Fruit fly (Drosophila melanogaster): ENCODE data around the gene Rm62.

DNA sequence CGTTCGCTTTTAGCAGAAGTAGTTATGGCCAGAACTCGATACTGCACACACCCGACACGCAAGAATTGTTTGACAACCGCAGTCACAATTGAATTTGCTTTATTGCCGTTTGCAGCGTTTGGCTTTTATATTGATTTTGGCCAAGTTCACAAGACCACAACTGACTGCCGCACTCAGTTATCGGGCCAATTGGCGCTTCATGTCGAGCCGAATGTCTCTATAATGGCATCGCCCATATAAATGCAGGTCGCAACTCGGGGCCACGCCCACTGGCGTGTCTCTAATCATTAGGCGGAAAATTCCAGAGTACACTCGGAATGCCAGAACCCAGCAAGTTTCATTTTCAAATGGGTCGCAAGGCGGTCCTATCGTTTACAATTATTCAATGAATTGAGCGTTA is 33.2 kb downstream of the Rm62 start, which contains the start of gene Obp83a:
- TF ChIP-seq bab1 (GFP tag; optimal IDR thresholded peaks at IDR 0.05) (no peak), Crg-1 (GFP tag; optimal IDR thresholded peaks at IDR 0.05) (no peak)

Measured in whole organism, adult.